Worm (Caenorhabditis elegans): Measurements from ENCODE around the gene snb-2.

Gene snb-2

DNA sequence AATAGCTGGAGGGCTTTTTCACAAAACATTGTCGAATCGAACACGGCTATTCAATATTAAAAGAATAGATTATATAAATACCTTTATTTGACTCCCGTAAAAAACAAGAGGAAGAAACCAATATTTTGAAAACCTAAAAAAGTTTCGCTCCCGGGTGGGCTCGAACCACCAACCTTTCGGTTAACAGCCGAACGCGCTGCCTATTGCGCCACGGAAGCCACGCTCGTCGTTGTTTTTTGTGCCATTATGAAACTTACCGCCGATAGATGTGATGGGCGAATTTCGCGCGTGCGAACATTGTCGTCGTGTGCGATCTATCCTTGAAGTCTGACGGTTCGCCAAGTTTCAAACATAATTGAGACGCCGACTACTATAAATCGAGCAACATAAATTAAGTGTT is 13.9 kb downstream of the snb-2 start (continued):
- peak; percentile 23 for TF ChIP-seq snpc-3.4 (tag; optimal IDR thresholded peaks at IDR 0.05)
- TF ChIP-seq lin-35 (GFP tag; optimal IDR thresholded peaks at IDR 0.05) = peak in 1 of 3 experiments; percentile 16
- peak; percentile 18 for TF ChIP-seq mxl-1 (tag; optimal IDR thresholded peaks at IDR 0.05)
- no peak for TF ChIP-seq ccch-3 (GFP tag; optimal IDR thresholded peaks at IDR 0.05)
- TF ChIP-seq pbrm-1 (GFP tag; IDR thresholded peaks at IDR 0.05) = peak; percentile 50; the same call in 1 of the 2 replicates
- TF ChIP-seq hrde-1 (tag; optimal IDR thresholded peaks at IDR 0.05; ENCODE audit: borderline replicate concordance) = peak; percentile 17
- TF ChIP-seq ets-4 (GFP tag; optimal IDR thresholded peaks at IDR 0.05) = no peak
- TF ChIP-seq ztf-25 (GFP tag; IDR thresholded peaks at IDR 0.05) = no peak
- TF ChIP-seq mcd-1 (GFP tag; IDR thresholded peaks at IDR 0.05) = peak; percentile 43; the same call in 1 of the 2 replicates
- peak; percentile 76 for TF ChIP-seq B0261.1 (tag; optimal IDR thresholded peaks at IDR 0.05)
- TF ChIP-seq B0019.2 (GFP tag; conservative IDR thresholded peaks at IDR 0.05) = no peak
- 0 out of 2 replicates have a peak, but pooled peaks have one; percentile 65 for TF ChIP-seq ztf-28 (GFP tag; IDR thresholded peaks at IDR 0.05)
- TF ChIP-seq ceh-58 (GFP tag; IDR thresholded peaks at IDR 0.05) = no peak
- no peak for TF ChIP-seq cebp-1 (GFP tag; IDR thresholded peaks at IDR 0.05)
- TF ChIP-seq cebp-1 (tag; optimal IDR thresholded peaks at IDR 0.05) = no peak
- peak; percentile 26 for TF ChIP-seq snpc-1.1 (tag; optimal IDR thresholded peaks at IDR 0.05; ENCODE audit: insufficient read depth)
- TF ChIP-seq ceh-27 (GFP tag; optimal IDR thresholded peaks at IDR 0.05) = peak; percentile 21
- peak; percentile 30 for TF ChIP-seq madf-10 (tag; optimal IDR thresholded peaks at IDR 0.05)
- no peak for TF ChIP-seq attf-6 (GFP tag; IDR thresholded peaks at IDR 0.05)
- TF ChIP-seq rec-8 (tag; optimal IDR thresholded peaks at IDR 0.05) = peak in 1 of 2 experiments; percentile 29
- peak; percentile 70; the same call in 1 of the 2 replicates for TF ChIP-seq madf-3 (GFP tag; IDR thresholded peaks at IDR 0.05)
- peak; percentile 76 for TF ChIP-seq ztf-18 (tag; optimal IDR thresholded peaks at IDR 0.05)
- peak; percentile 2 for TF ChIP-seq K12H6.12 (tag; optimal IDR thresholded peaks at IDR 0.05)
- peak; percentile 81 for TF ChIP-seq him-1 (tag; optimal IDR thresholded peaks at IDR 0.05)
- TF ChIP-seq snpc-4 (GFP tag; optimal IDR thresholded peaks at IDR 0.05) = peak; percentile 24
- TF ChIP-seq snpc-4 (tag; optimal IDR thresholded peaks at IDR 0.05) = peak in 1 of 4 experiments; percentile 4

DNA sequence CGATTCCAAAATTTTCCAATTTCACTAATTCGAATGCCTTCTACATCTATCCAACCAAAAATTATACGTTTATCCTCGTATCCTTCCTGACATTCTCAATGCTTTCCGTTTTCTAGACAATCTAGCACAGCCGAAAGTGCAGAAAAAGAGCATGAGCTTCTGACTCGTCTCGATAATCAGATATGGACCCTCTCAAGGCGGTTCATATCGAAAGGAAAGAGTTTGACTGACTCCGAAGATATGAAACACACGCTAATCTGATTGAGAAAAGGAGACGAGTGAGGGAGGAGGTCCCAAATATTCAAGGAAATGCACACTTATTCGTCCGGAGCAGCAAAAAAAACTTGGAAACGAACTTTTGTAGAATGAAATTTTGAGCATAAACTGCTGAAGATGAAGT is 16.5 kb downstream of the snb-2 start:
- TF ChIP-seq ceh-91 (GFP tag; IDR thresholded peaks at IDR 0.05) (no peak), mxl-1 (tag; optimal IDR thresholded peaks at IDR 0.05) (no peak), mes-4 (tag; optimal IDR thresholded peaks at IDR 0.05) (no peak), unc-62 (GFP tag; optimal IDR thresholded peaks at IDR 0.05) (no peak), F39B2.1 (GFP tag; IDR thresholded peaks at IDR 0.05) (no peak), rec-8 (tag; optimal IDR thresholded peaks at IDR 0.05) (no peak), hsf-1 (GFP tag; IDR thresholded peaks at IDR 0.05) (no peak), ceh-79 (tag; optimal IDR thresholded peaks at IDR 0.05) (no peak), bed-2 (GFP tag; IDR thresholded peaks at IDR 0.05) (no peak), nhr-80 (tag; optimal IDR thresholded peaks at IDR 0.05) (no peak), lir-1 (GFP tag; conservative IDR thresholded peaks at IDR 0.05) (no peak), nfyb-1 (GFP tag; IDR thresholded peaks at IDR 0.05) (no peak), B0336.3 (GFP tag; IDR thresholded peaks at IDR 0.05) (no peak), ekl-4 (GFP tag; IDR thresholded peaks at IDR 0.05) (no peak), rcor-1 (GFP tag; IDR thresholded peaks at IDR 0.05) (no peak), let-526 (GFP tag; IDR thresholded peaks at IDR 0.05) (no peak), aptf-3 (GFP tag; IDR thresholded peaks at IDR 0.05) (no peak), ama-1 (optimal IDR thresholded peaks at IDR 0.05) (no peak), ama-1 (GFP tag; optimal IDR thresholded peaks at IDR 0.05) (no peak)

Measured in whole organism, young adult.